Fruit fly (Drosophila melanogaster) whole organism, larva: Measurements from ENCODE around the gene CG7080.
"Not testable (repeated sequence)": the region's sequence is repeated elsewhere in the genome, so short reads cannot be mapped to it uniquely, and the experiment has no call there.

Experiments used
- noc ChIP-seq: fragments of 200-800 bp; sonication (Bioruptor generic); optimal IDR thresholded peaks from 3 replicates; lab custom pipeline; 2019; ENCODE audit warnings: missing biosample characterization, mild to moderate bottlenecking, missing genetic modification characterization, moderate library complexity

Gene CG7080

dm6 chr3R:22328665-22329350 is at the start of gene CG7080:
TSS of gene CG7080 (plus strand) at chr3R:22329300.
- no peak for TF ChIP-seq noc (tag; lab: Kevin White, UChicago)

- no peak for TF ChIP-seq noc (tag; lab: Kevin White, UChicago)
Observed at dm6 chr3R:22287470-22287869, 41.6 kb upstream of the CG7080 start.

- no peak for TF ChIP-seq noc (tag; lab: Kevin White, UChicago)
Observed at dm6 chr3R:22288305-22288704, 40.8 kb upstream of the CG7080 start.

- TF ChIP-seq noc (tag; lab: Kevin White, UChicago): not testable (repeated sequence)
Observed at dm6 chr3R:22298505-22298904, 30.6 kb upstream of the CG7080 start, which contains the start of gene CG7084. TSS of gene CG7084 (plus strand) at chr3R:22298805.

dm6 chr3R:22300064-22300463 is 29.0 kb upstream of the CG7080 start:
- TF ChIP-seq noc (tag; lab: Kevin White, UChicago): no peak

dm6 chr3R:22323994-22324393 is 5.1 kb upstream of the CG7080 start, which contains the start of gene CG34377:
TSS of gene CG34377 (minus strand) at chr3R:22324094.
- TF ChIP-seq noc (tag; lab: Kevin White, UChicago): no peak

dm6 chr3R:22324736-22325135 is 4.4 kb upstream of the CG7080 start:
- TF ChIP-seq noc (tag; lab: Kevin White, UChicago): no peak

- TF ChIP-seq noc (tag; lab: Kevin White, UChicago): no peak
Observed at dm6 chr3R:22330512-22331119, 1.5 kb downstream of the CG7080 start, which contains the start of gene CG33721. TSS of gene CG33721 (plus strand) at chr3R:22331069.

dm6 chr3R:22331691-22332090 is 2.6 kb downstream of the CG7080 start, which contains the start of gene CG13862:
TSS of gene CG13862 (plus strand) at chr3R:22331991.
- TF ChIP-seq noc (tag; lab: Kevin White, UChicago): no peak

dm6 chr3R:22334050-22334449 is 5.0 kb downstream of the CG7080 start, which contains the start of gene CG5391:
TSS of gene CG5391 (minus strand) at chr3R:22334150.
- no peak for TF ChIP-seq noc (tag; lab: Kevin White, UChicago)

dm6 chr3R:22339510-22339909 is 10.4 kb downstream of the CG7080 start:
- TF ChIP-seq noc (tag; lab: Kevin White, UChicago): no peak

dm6 chr3R:22340207-22340606 is 11.1 kb downstream of the CG7080 start, which contains the start of gene CG5388:
TSS of gene CG5388 (minus strand) at chr3R:22340307.
- no peak for TF ChIP-seq noc (tag; lab: Kevin White, UChicago)

- TF ChIP-seq noc (tag; lab: Kevin White, UChicago): no peak
Observed at dm6 chr3R:22341652-22342051, 12.6 kb downstream of the CG7080 start.

dm6 chr3R:22342151-22342550 is 13.1 kb downstream of the CG7080 start, which contains the start of gene CG5386:
TSS of gene CG5386 (minus strand) at chr3R:22342251.
- TF ChIP-seq noc (tag; lab: Kevin White, UChicago): no peak

dm6 chr3R:22342708-22343107 is 13.6 kb downstream of the CG7080 start:
- no peak for TF ChIP-seq noc (tag; lab: Kevin White, UChicago)

dm6 chr3R:22351396-22351795 is 22.3 kb downstream of the CG7080 start, which contains the start of gene rdhB:
TSS of gene rdhB (plus strand) at chr3R:22351696.
- TF ChIP-seq noc (tag; lab: Kevin White, UChicago): no peak
